Worm (Caenorhabditis elegans) whole organism, L1 larva: ENCODE measurements around the gene F52G2.3.
"Not testable (repeated sequence)": the region's sequence is repeated elsewhere in the genome, so short reads cannot be mapped to it uniquely, and the experiment has no call there.

ENCODE experiments used
- C04F5.9 ChIP-seq: sonication (generic microtip); optimal IDR thresholded peaks from 2 replicates; lab custom pipeline; 2016; ENCODE audit warnings: missing genetic modification characterization, missing compliant biosample characterization
- C34B4.2 ChIP-seq: sonication (generic microtip); optimal IDR thresholded peaks from 2 replicates; lab custom pipeline; 2017; ENCODE audit warnings: mild to moderate bottlenecking, missing genetic modification characterization, missing compliant biosample characterization
- aha-1 ChIP-seq: fragments of 150-350 bp; optimal IDR thresholded peaks from 2 replicates; lab custom pipeline; 2014; ENCODE audit warnings: missing biosample characterization, missing genetic modification characterization
- ama-1 ChIP-seq: fragments of 150-350 bp; optimal IDR thresholded peaks from 2 replicates; lab custom pipeline; 2014
- ceh-63 ChIP-seq: fragments of 200-800 bp; sonication (Bioruptor generic); optimal IDR thresholded peaks from 2 replicates; lab custom pipeline; 2018; ENCODE audit warnings: mild to moderate bottlenecking, missing genetic modification characterization, missing compliant biosample characterization
- ceh-82 ChIP-seq, 3 experiments: fragments of 150-350 bp in 1 of 3; sonication (generic microtip) in 2 of 3; optimal IDR thresholded peaks; 2 replicates each; lab custom pipeline; 2014 to 2017; ENCODE audit warnings: missing biosample characterization in 3 of 3, missing genetic modification characterization in 3 of 3
- ceh-88 ChIP-seq: fragments of 200-800 bp; sonication (Bioruptor generic); IDR thresholded peaks from 2 replicates; pipeline ENCODE4 v1.3.6; 2022; ENCODE audit warnings: missing genetic modification characterization, missing compliant biosample characterization
- ceh-90 ChIP-seq: sonication (generic microtip); optimal IDR thresholded peaks from 2 replicates; lab custom pipeline; 2016; ENCODE audit warnings: missing genetic modification characterization, missing compliant biosample characterization
- ces-1 ChIP-seq: fragments of 150-350 bp; optimal IDR thresholded peaks from 2 replicates; lab custom pipeline; 2014; ENCODE audit warnings: missing biosample characterization, missing genetic modification reagents, missing genetic modification characterization
- dpl-1 ChIP-seq, 3 experiments: fragments of 150-350 bp in 2 of 3; sonication (generic microtip) in 1 of 3; optimal IDR thresholded peaks; 2 replicates each; lab custom pipeline; 2014 to 2017; ENCODE audit warnings: missing biosample characterization in 3 of 3, missing genetic modification characterization in 3 of 3, missing genetic modification reagents in 3 of 3
- egl-27 ChIP-seq, 2 experiments: fragments of 150-350 bp in 1 of 2; sonication (generic microtip); optimal IDR thresholded peaks; 3 replicates each; lab custom pipeline; 2017 to 2018; ENCODE audit warnings: missing biosample characterization in 2 of 2, missing genetic modification characterization in 2 of 2, missing genetic modification reagents in 2 of 2
- fkh-10 ChIP-seq: sonication (generic microtip); optimal IDR thresholded peaks from 2 replicates; lab custom pipeline; 2017; ENCODE audit warnings: missing biosample characterization, missing genetic modification reagents, missing genetic modification characterization
- fos-1 ChIP-seq: fragments of 150-350 bp; optimal IDR thresholded peaks from 2 replicates; lab custom pipeline; 2014; ENCODE audit warnings: missing biosample characterization, missing genetic modification characterization
- grh-1 ChIP-seq: fragments of 200-800 bp; sonication (Bioruptor generic); IDR thresholded peaks from 2 replicates; pipeline ENCODE4 v1.3.6; 2022; ENCODE audit warnings: missing genetic modification reagents, missing genetic modification characterization, missing compliant biosample characterization
- hlh-4 ChIP-seq: sonication (generic microtip); optimal IDR thresholded peaks from 2 replicates; lab custom pipeline; 2016; ENCODE audit warnings: mild to moderate bottlenecking, missing genetic modification characterization, missing compliant biosample characterization
- hpl-2 ChIP-seq: fragments of 150-350 bp; optimal IDR thresholded peaks from 2 replicates; lab custom pipeline; 2014; ENCODE audit warnings: missing biosample characterization, missing genetic modification reagents, missing genetic modification characterization
- irx-1 ChIP-seq: sonication (generic microtip); optimal IDR thresholded peaks from 2 replicates; lab custom pipeline; 2016; ENCODE audit warnings: missing genetic modification characterization, missing compliant biosample characterization
- lin-15B ChIP-seq: fragments of 150-350 bp; sonication (generic microtip); optimal IDR thresholded peaks from 3 replicates; lab custom pipeline; 2014; ENCODE audit warnings: missing biosample characterization, missing genetic modification characterization
- lsy-2 ChIP-seq, 2 experiments: fragments of 150-350 bp; optimal IDR thresholded peaks; 2 replicates each; lab custom pipeline; 2014; ENCODE audit warnings: missing biosample characterization in 2 of 2, missing genetic modification characterization in 2 of 2
- mab-9 ChIP-seq: fragments of 200-800 bp; sonication (Bioruptor generic); IDR thresholded peaks from 2 replicates; pipeline ENCODE4 v1.3.6; 2022; ENCODE audit warnings: missing genetic modification reagents, missing genetic modification characterization, missing compliant biosample characterization
- mdl-1 ChIP-seq, 2 experiments: fragments of 150-350 bp; optimal IDR thresholded peaks; 2 replicates each; lab custom pipeline; 2014 to 2017; ENCODE audit warnings: missing biosample characterization in 2 of 2, missing genetic modification characterization in 2 of 2, inconsistent platforms in 1 of 2
- mef-2 ChIP-seq: fragments of 150-350 bp; optimal IDR thresholded peaks from 2 replicates; lab custom pipeline; 2014; ENCODE audit warnings: missing biosample characterization, missing genetic modification characterization
- nhr-19 ChIP-seq: fragments of 200-800 bp; sonication (Bioruptor generic); conservative IDR thresholded peaks from 2 replicates; pipeline ENCODE4 v1.3.6; 2022; ENCODE audit warnings: missing genetic modification characterization, missing compliant biosample characterization
- nhr-20 ChIP-seq: sonication (generic microtip); optimal IDR thresholded peaks from 2 replicates; lab custom pipeline; 2016; ENCODE audit warnings: mild to moderate bottlenecking, missing genetic modification characterization, missing compliant biosample characterization
- nhr-237 ChIP-seq: fragments of 150-350 bp; optimal IDR thresholded peaks from 2 replicates; lab custom pipeline; 2014; ENCODE audit warnings: missing biosample characterization, missing genetic modification characterization
- nhr-76 ChIP-seq: sonication (generic microtip); optimal IDR thresholded peaks from 2 replicates; lab custom pipeline; 2017; ENCODE audit warnings: missing biosample characterization, missing genetic modification characterization
- pag-3 ChIP-seq: sonication (generic microtip); optimal IDR thresholded peaks from 2 replicates; lab custom pipeline; 2017; ENCODE audit warnings: missing genetic modification characterization, mild to moderate bottlenecking, missing compliant biosample characterization, antibody characterized with exemption, borderline replicate concordance; ENCODE audit not compliant: insufficient read depth
- pqm-1 ChIP-seq: sonication (generic microtip); optimal IDR thresholded peaks from 3 replicates; lab custom pipeline; 2017; ENCODE audit warnings: missing biosample characterization, missing genetic modification characterization
- rnt-1 ChIP-seq: sonication (generic microtip); optimal IDR thresholded peaks from 2 replicates; lab custom pipeline; 2016; ENCODE audit warnings: mild to moderate bottlenecking, missing genetic modification characterization, moderate library complexity, missing compliant biosample characterization
- snpc-4 ChIP-seq: fragments of 150-350 bp; optimal IDR thresholded peaks from 2 replicates; lab custom pipeline; 2014; ENCODE audit warnings: missing biosample characterization, missing genetic modification characterization
- snu-23 ChIP-seq: sonication (generic microtip); optimal IDR thresholded peaks from 2 replicates; lab custom pipeline; 2016; ENCODE audit warnings: missing genetic modification characterization, missing compliant biosample characterization
- sox-4 ChIP-seq: sonication (generic microtip); optimal IDR thresholded peaks from 2 replicates; lab custom pipeline; 2016; ENCODE audit warnings: missing genetic modification characterization, missing compliant biosample characterization
- sptf-1 ChIP-seq: fragments of 150-350 bp; optimal IDR thresholded peaks from 2 replicates; lab custom pipeline; 2014; ENCODE audit warnings: missing biosample characterization, missing genetic modification characterization
- swsn-7 ChIP-seq: sonication (generic microtip); optimal IDR thresholded peaks from 2 replicates; lab custom pipeline; 2016; ENCODE audit warnings: missing genetic modification characterization, missing compliant biosample characterization
- unc-30 ChIP-seq: sonication (generic microtip); optimal IDR thresholded peaks from 2 replicates; lab custom pipeline; 2017; ENCODE audit warnings: missing biosample characterization, missing genetic modification characterization
- unc-86 ChIP-seq: sonication (generic microtip); optimal IDR thresholded peaks from 2 replicates; lab custom pipeline; 2016; ENCODE audit warnings: missing genetic modification characterization, missing compliant biosample characterization
- vab-15 ChIP-seq: sonication (generic microtip); optimal IDR thresholded peaks from 2 replicates; lab custom pipeline; 2017; ENCODE audit warnings: missing genotype, mild to moderate bottlenecking, missing genetic modification characterization, missing compliant biosample characterization
- xbp-1 ChIP-seq: sonication (generic microtip); optimal IDR thresholded peaks from 2 replicates; lab custom pipeline; 2016; ENCODE audit warnings: missing genetic modification characterization, missing compliant biosample characterization

The F52G2.3 gene

DNA sequence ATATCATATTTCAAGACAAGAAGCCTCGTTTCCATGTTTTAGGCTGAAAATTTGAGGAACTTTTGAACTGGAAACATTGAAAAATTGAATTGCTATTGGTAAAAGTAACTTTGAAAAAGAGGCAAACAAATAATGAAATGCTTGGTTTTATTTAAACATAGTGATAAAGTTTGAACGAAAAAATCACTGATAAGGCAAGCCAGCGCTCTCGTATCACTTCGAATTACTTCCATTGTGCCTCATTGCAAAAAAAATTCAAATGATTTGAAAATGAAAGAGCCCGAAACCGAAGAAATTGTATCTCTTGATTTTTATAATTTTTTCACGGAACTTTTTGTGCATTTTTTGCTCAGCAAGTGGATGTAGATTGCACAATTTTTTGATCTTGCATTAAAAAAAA is at the start of gene F52G2.3:
Gene F52G2.3, minus strand, starts transcription at position 43 of the 400 bp plus-strand sequence.
- no peak for TF ChIP-seq pag-3
- no peak for TF ChIP-seq pqm-1 (tag; lab: Kevin White, UChicago)

DNA sequence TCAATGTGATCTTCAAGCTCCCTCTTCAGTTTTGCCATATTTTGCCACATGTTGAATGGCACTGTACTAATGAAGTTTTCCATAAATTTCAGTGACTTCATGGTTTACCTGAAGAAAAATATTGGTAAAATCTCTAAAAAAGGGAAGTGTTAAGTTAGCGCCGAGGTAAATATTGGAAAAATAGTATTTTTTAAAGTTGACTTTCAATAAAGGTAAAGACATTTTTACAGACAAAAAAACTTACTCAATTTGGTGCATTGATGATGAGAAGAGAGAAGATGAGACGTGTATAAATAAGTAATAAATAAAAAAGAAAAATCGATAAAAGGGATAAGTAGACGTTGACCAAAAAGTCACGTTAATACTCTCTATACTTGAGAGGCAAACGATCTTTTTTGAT is 49.8 kb upstream of the F52G2.3 start, which contains the start of gene Y45F10B.9:
Gene Y45F10B.9, minus strand, starts transcription at position 101 of the 400 bp plus-strand sequence.
- TF ChIP-seq unc-30; xbp-1 (tag; lab: Kevin White, UChicago); ceh-88 (GFP tag; lab: Robert Waterston, UW): not testable (repeated sequence)

DNA sequence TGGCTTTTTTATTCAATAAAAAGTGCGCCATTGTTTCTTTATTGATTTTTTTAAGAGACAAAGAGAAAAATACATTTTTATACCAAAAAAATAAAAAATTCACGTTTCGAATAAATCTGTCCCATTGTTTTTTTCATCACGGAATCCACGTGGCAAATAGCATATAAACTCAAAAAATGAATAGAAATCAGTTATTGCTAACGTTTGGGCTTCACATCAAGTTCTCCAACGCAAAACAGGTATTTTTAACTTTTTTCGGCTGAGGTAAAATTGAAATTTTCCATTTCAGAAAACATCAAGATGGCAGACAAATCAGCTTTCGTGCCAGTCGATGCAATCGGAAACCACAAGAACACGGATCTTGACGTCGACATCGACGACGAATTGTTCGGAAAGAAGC is 45.3 kb upstream of the F52G2.3 start, which contains the start of gene Y45F10B.3:
Gene Y45F10B.3, plus strand, starts transcription at position 301 of the 400 bp plus-strand sequence.
- TF ChIP-seq ama-1 (lab: Kevin White, UChicago) (no peak), lin-15B (tag; lab: Kevin White, UChicago) (no peak), hpl-2 (no peak), C34B4.2 (tag; lab: Kevin White, UChicago) (no peak), sptf-1 (tag; lab: Kevin White, UChicago) (no peak), C04F5.9 (no peak), snu-23 (GFP tag; lab: Kevin White, UChicago) (no peak), ceh-90 (tag; lab: Kevin White, UChicago) (no peak), nhr-19 (GFP tag; lab: Robert Waterston, UW) (no peak), nhr-76 (tag; lab: Kevin White, UChicago) (no peak), pag-3 (no peak), swsn-7 (tag; lab: Kevin White, UChicago) (no peak)

DNA sequence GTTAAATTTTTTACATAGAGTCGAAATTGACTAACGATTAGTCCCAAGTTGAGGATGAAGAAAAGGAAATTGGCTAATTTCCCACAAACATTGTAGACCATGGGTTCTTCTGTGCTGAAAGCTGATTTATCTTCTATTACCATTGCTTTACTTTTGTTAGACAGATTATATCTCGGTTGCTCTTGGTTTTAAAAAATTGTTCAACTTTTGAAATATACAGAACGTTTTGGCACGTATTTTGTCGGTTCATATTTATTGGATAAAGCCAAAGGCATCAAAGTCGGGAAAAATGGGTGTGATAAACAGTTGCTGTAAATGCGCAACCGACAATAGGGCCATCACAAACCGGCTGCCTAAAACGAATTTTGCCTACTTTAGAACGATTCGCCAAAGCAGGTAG is 43.6 kb upstream of the F52G2.3 start, which contains the start of gene tsp-5:
Gene tsp-5, minus strand, starts transcription at position 101 of the 400 bp plus-strand sequence.
- TF ChIP-seq fos-1 (tag; lab: Kevin White, UChicago) (no peak), swsn-7 (tag; lab: Kevin White, UChicago) (no peak), ceh-82 (tag; optimal IDR thresholded peaks at IDR 0.05; lab: Kevin White, UChicago) (no peak), vab-15 (tag; lab: Kevin White, UChicago) (no peak), lsy-2 (tag; optimal IDR thresholded peaks at IDR 0.05; lab: Kevin White, UChicago) (no peak), egl-27 (tag; optimal IDR thresholded peaks at IDR 0.05; lab: Kevin White, UChicago) (no peak), ceh-63 (GFP tag; lab: Kevin White, UChicago) (no peak), aha-1 (tag; lab: Kevin White, UChicago) (no peak), ces-1 (GFP tag; lab: Kevin White, UChicago) (no peak), snpc-4 (no peak), nhr-20 (no peak)

DNA sequence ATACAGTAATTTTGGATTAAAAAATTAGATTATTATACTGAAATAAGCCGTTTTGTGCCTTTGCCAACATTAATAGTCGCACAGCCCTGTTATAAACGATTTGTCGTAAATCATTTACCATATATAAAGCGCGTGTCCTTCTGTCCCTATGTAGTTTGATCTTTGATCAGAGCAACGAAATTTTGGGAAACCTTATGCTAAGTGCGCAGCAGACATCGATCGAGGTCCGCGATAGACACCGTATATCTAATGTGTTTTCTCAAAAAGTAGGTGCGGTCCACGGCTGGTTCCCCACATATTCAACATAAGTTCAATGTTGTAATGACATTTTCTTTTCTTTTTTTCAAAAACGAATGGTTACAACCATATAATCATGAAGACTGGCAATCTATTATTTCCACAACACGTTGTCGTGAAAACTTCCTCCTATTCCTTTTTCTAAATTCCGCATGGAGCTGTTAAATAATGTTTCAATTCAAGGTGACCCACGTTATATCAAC is 40.6 kb upstream of the F52G2.3 start, which contains the start of gene sru-9:
Gene sru-9, plus strand, starts transcription at position 450 of the 500 bp plus-strand sequence.
- TF ChIP-seq nhr-20; mab-9; grh-1 (GFP tag; lab: Robert Waterston, UW): not testable (repeated sequence)
- TF ChIP-seq, all 84 proteins: peak for 0; not testable (repeated sequence) for 84

DNA sequence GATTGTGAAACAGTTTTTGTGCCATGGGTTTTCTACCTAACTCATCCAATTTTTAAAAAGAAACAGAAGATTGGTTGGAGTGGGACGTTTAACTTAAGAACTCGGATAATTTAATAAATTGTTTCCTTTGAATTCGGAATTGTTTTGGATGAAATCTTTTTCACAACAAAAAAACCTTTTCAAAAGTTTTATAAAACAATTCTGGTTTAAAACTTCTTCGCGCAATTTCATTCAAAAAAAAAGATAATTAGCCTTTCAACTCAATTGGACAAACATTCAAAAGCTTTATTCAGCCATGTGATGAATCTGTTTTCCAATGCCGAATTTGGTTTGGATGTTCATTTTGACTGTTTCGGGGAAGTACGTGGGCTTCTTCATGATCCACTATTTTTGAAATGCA is 39.1 kb upstream of the F52G2.3 start, which contains the start of gene Y45F10B.12:
Gene Y45F10B.12, plus strand, starts transcription at position 301 of the 400 bp plus-strand sequence.
- TF ChIP-seq mdl-1 (tag; optimal IDR thresholded peaks at IDR 0.05; lab: Kevin White, UChicago), result no peak
- no peak for TF ChIP-seq mef-2 (tag; lab: Kevin White, UChicago)
- no peak for TF ChIP-seq irx-1
- no peak for TF ChIP-seq nhr-20
- no peak for TF ChIP-seq hpl-2
- TF ChIP-seq nhr-237 (tag; lab: Kevin White, UChicago), result no peak
- no peak for TF ChIP-seq rnt-1 (tag; lab: Kevin White, UChicago)
- no peak for TF ChIP-seq sox-4 (tag; lab: Kevin White, UChicago)
- no peak for TF ChIP-seq fkh-10 (GFP tag; lab: Kevin White, UChicago)
- TF ChIP-seq hlh-4 (tag; lab: Kevin White, UChicago), result no peak
- TF ChIP-seq unc-86 (tag; lab: Kevin White, UChicago), result no peak
- TF ChIP-seq ceh-88 (GFP tag; lab: Robert Waterston, UW), result no peak
- no peak for TF ChIP-seq ceh-63 (GFP tag; lab: Kevin White, UChicago)
- TF ChIP-seq dpl-1 (GFP tag; optimal IDR thresholded peaks at IDR 0.05; lab: Kevin White, UChicago), result no peak
- no peak for TF ChIP-seq snpc-4
